Fruit fly (Drosophila melanogaster) whole organism, wandering third instar larva: ENCODE measurements around the gene Duox.
A peak's percentile ranks its signal among the peaks of the same experiment; 100 is the strongest.

Experiments
- CG32264 ChIP-seq: fragments of 200-800 bp; sonication (Bioruptor generic); optimal IDR thresholded peaks from 2 replicates; lab custom pipeline; 2016; ENCODE audit warnings: missing biosample characterization, missing genetic modification characterization
- CG9705 ChIP-seq: fragments of 200-800 bp; sonication (Bioruptor generic); optimal IDR thresholded peaks from 2 replicates; lab custom pipeline; 2018; ENCODE audit warnings: missing biosample characterization, mild to moderate bottlenecking, missing genetic modification characterization
- CrebA ChIP-seq: fragments of 200-800 bp; sonication (Bioruptor generic); optimal IDR thresholded peaks from 2 replicates; lab custom pipeline; 2016; ENCODE audit warnings: missing biosample characterization, mild to moderate bottlenecking, missing genetic modification characterization, borderline replicate concordance
- Dfd ChIP-seq: fragments of >200 bp; optimal IDR thresholded peaks from 2 replicates; lab custom pipeline; 2017; ENCODE audit warnings: missing biosample characterization, missing genetic modification characterization
- Dif ChIP-seq: fragments of 200-275, 200-300 bp; sonication (Bioruptor generic); optimal IDR thresholded peaks from 2 replicates; lab custom pipeline; 2018; ENCODE audit warnings: missing biosample characterization, missing genetic modification characterization; ENCODE audit not compliant: partially characterized antibody
- HLH106 ChIP-seq: fragments of 200-800 bp; optimal IDR thresholded peaks from 3 replicates; lab custom pipeline; 2019; ENCODE audit warnings: missing biosample characterization, mild to moderate bottlenecking, missing genetic modification characterization, moderate library complexity
- Hnf4 ChIP-seq: fragments of 200-800 bp; sonication (Bioruptor generic); optimal IDR thresholded peaks from 2 replicates; lab custom pipeline; 2016; ENCODE audit warnings: missing biosample characterization, mild to moderate bottlenecking, missing genetic modification characterization
- Hr78 ChIP-seq: fragments of >200 bp; optimal IDR thresholded peaks from 2 replicates; lab custom pipeline; 2017; ENCODE audit warnings: missing biosample characterization, missing genetic modification characterization
- Hr83 ChIP-seq: fragments of 200-300 bp; sonication (Bioruptor generic); optimal IDR thresholded peaks from 2 replicates; lab custom pipeline; 2016; ENCODE audit warnings: missing biosample characterization, mild to moderate bottlenecking, missing genetic modification characterization, moderate library complexity; ENCODE audit not compliant: poor library complexity, severe bottlenecking
- Jra ChIP-seq: sonication (Bioruptor generic); optimal IDR thresholded peaks from 2 replicates; lab custom pipeline; 2016; ENCODE audit warnings: missing biosample characterization, missing genetic modification characterization
- Mio ChIP-seq: sonication (Bioruptor generic); optimal IDR thresholded peaks from 2 replicates; lab custom pipeline; 2016; ENCODE audit warnings: missing biosample characterization, missing genetic modification characterization
- Myc ChIP-seq: fragments of >200 bp; optimal IDR thresholded peaks from 2 replicates; lab custom pipeline; 2017
- N ChIP-seq: fragments of >200 bp; optimal IDR thresholded peaks from 2 replicates; lab custom pipeline; 2018; ENCODE audit warnings: missing biosample characterization, missing external identifiers, missing genetic modification characterization
- OdsH ChIP-seq: fragments of 200-800 bp; sonication (Bioruptor generic); optimal IDR thresholded peaks from 2 replicates; lab custom pipeline; 2016; ENCODE audit warnings: missing biosample characterization, mild to moderate bottlenecking, missing genetic modification characterization
- Rel ChIP-seq, 2 experiments: fragments of 200-800 bp; sonication (Bioruptor generic) in 1 of 2; optimal IDR thresholded peaks; 2 replicates in 1 of 2; 3 replicates in 1 of 2; lab custom pipeline; 2016 to 2019; ENCODE audit warnings: mild to moderate bottlenecking in 2 of 2, missing biosample characterization in 2 of 2, missing genetic modification characterization in 2 of 2, moderate library complexity in 1 of 2
- Sp1 ChIP-seq: fragments of 200-800 bp; sonication (Bioruptor generic); optimal IDR thresholded peaks from 3 replicates; lab custom pipeline; 2019; ENCODE audit warnings: missing biosample characterization, mild to moderate bottlenecking, missing genetic modification characterization, moderate library complexity
- Vsx2 ChIP-seq: fragments of 200-300, 225-300 bp; sonication (Bioruptor generic); optimal IDR thresholded peaks from 2 replicates; lab custom pipeline; 2018; ENCODE audit warnings: missing biosample characterization, missing genetic modification characterization; ENCODE audit not compliant: partially characterized antibody
- br ChIP-seq: fragments of 200-800 bp; sonication (Bioruptor generic); optimal IDR thresholded peaks from 2 replicates; lab custom pipeline; 2016; ENCODE audit warnings: missing biosample characterization, missing genetic modification characterization
- dl ChIP-seq, 2 experiments: fragments of 175-275, 200-275 bp in 1 of 2; fragments of 200-275 bp in 1 of 2; sonication (Bioruptor generic); optimal IDR thresholded peaks; lab custom pipeline; 2018; ENCODE audit warnings: mild to moderate bottlenecking in 2 of 2, missing biosample characterization in 2 of 2, missing genetic modification characterization in 2 of 2, moderate library complexity in 2 of 2; ENCODE audit not compliant: partially characterized antibody in 2 of 2, insufficient read depth in 1 of 2
- dmrt93B ChIP-seq: fragments of 200-800 bp; sonication (Bioruptor generic); optimal IDR thresholded peaks from 2 replicates; lab custom pipeline; 2018; ENCODE audit warnings: missing biosample characterization, mild to moderate bottlenecking, missing genetic modification characterization
- dsf ChIP-seq: sonication (Bioruptor generic); optimal IDR thresholded peaks from 2 replicates; lab custom pipeline; 2016; ENCODE audit warnings: missing biosample characterization, missing genetic modification characterization, borderline replicate concordance
- ey ChIP-seq: fragments of 200-800 bp; sonication (Bioruptor generic); optimal IDR thresholded peaks from 2 replicates; lab custom pipeline; 2016; ENCODE audit warnings: missing biosample characterization, missing genetic modification characterization
- foxo ChIP-seq, 2 experiments: fragments of 200-800 bp; sonication (Bioruptor generic); optimal IDR thresholded peaks; 2 replicates in 1 of 2; 3 replicates in 1 of 2; lab custom pipeline; 2016 to 2017; ENCODE audit warnings: missing biosample characterization in 2 of 2, missing genetic modification characterization in 2 of 2
- fru ChIP-seq: fragments of 200-800 bp; sonication (Bioruptor generic); optimal IDR thresholded peaks from 3 replicates; lab custom pipeline; 2016; ENCODE audit warnings: missing biosample characterization, mild to moderate bottlenecking, missing genetic modification characterization
- h ChIP-seq: fragments of 200-800 bp; sonication (Bioruptor generic); optimal IDR thresholded peaks from 3 replicates; lab custom pipeline; 2016; ENCODE audit warnings: missing biosample characterization, mild to moderate bottlenecking, missing genetic modification characterization
- jim ChIP-seq: fragments of 175-275, 200-325 bp; sonication (Bioruptor generic); optimal IDR thresholded peaks from 2 replicates; lab custom pipeline; 2016; ENCODE audit warnings: missing biosample characterization, mild to moderate bottlenecking, missing genetic modification characterization
- lola ChIP-seq: fragments of >200 bp; optimal IDR thresholded peaks from 2 replicates; lab custom pipeline; 2017; ENCODE audit warnings: missing biosample characterization, missing genetic modification characterization
- psq ChIP-seq: fragments of 200-800 bp; sonication (Bioruptor generic); optimal IDR thresholded peaks from 3 replicates; lab custom pipeline; 2017; ENCODE audit warnings: missing biosample characterization, mild to moderate bottlenecking, missing genetic modification characterization, moderate library complexity
- rgr ChIP-seq: fragments of 200-800 bp; sonication (Bioruptor generic); optimal IDR thresholded peaks from 3 replicates; lab custom pipeline; 2016; ENCODE audit warnings: missing biosample characterization, mild to moderate bottlenecking, missing genetic modification characterization
- sage ChIP-seq: fragments of 200-800 bp; sonication (Bioruptor generic); optimal IDR thresholded peaks from 2 replicates; lab custom pipeline; 2016; ENCODE audit warnings: missing biosample characterization, mild to moderate bottlenecking, missing genetic modification characterization
- sv ChIP-seq: fragments of 200-800 bp; sonication (Bioruptor generic); optimal IDR thresholded peaks from 3 replicates; lab custom pipeline; 2016; ENCODE audit warnings: missing biosample characterization, missing genetic modification characterization
- tai ChIP-seq: sonication (Bioruptor generic); optimal IDR thresholded peaks from 2 replicates; lab custom pipeline; 2016; ENCODE audit warnings: missing biosample characterization, missing genetic modification characterization

Gene Duox

DNA sequence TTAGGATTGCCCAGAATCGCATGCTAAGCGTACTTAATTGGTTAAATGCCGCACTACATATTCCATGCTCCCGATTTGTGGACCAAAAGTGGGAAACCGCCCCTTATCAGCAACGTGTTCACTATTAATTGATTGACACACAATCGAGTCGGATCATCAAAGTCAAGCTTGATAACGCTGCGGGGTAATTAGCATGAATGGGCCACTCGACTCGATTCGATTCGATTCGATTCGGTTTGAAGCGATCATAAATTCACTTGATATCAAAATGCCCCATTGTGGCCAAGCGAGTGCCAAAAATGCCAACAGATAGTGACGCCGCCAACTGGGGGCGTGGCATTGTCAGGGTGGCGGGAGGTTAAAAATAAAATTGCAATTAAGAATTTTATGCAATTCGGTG is 22.5 kb downstream of the Duox start:
- TF ChIP-seq Rel (GFP tag; optimal IDR thresholded peaks at IDR 0.05; lab: Kevin White, UChicago): no peak
- no peak for TF ChIP-seq Rel (tag; optimal IDR thresholded peaks at IDR 0.05; lab: Kevin White, UChicago)
- TF ChIP-seq psq (GFP tag; lab: Kevin White, UChicago): no peak
- no peak for TF ChIP-seq sv (GFP tag; lab: Kevin White, UChicago)
- TF ChIP-seq h: no peak
- TF ChIP-seq Mio (GFP tag; lab: Kevin White, UChicago): no peak
- no peak for TF ChIP-seq Myc (lab: Kevin White, UChicago)
- no peak for TF ChIP-seq lola (GFP tag; lab: Kevin White, UChicago)
- TF ChIP-seq br (GFP tag; lab: Kevin White, UChicago): no peak
- no peak for TF ChIP-seq Hr78 (GFP tag; lab: Kevin White, UChicago)
- no peak for TF ChIP-seq fru (GFP tag; lab: Kevin White, UChicago)
- no peak for TF ChIP-seq sage (GFP tag; lab: Kevin White, UChicago)
- no peak for TF ChIP-seq N (GFP tag; lab: Kevin White, UChicago)
- TF ChIP-seq HLH106 (tag; lab: Kevin White, UChicago): no peak
- TF ChIP-seq Dif (GFP tag; lab: Kevin White, UChicago): no peak
- TF ChIP-seq CG9705 (GFP tag; lab: Kevin White, UChicago): no peak
- TF ChIP-seq CG32264 (GFP tag; lab: Kevin White, UChicago): no peak
- TF ChIP-seq Jra (GFP tag; lab: Kevin White, UChicago): no peak
- TF ChIP-seq, all 38 proteins: peak for 0

DNA sequence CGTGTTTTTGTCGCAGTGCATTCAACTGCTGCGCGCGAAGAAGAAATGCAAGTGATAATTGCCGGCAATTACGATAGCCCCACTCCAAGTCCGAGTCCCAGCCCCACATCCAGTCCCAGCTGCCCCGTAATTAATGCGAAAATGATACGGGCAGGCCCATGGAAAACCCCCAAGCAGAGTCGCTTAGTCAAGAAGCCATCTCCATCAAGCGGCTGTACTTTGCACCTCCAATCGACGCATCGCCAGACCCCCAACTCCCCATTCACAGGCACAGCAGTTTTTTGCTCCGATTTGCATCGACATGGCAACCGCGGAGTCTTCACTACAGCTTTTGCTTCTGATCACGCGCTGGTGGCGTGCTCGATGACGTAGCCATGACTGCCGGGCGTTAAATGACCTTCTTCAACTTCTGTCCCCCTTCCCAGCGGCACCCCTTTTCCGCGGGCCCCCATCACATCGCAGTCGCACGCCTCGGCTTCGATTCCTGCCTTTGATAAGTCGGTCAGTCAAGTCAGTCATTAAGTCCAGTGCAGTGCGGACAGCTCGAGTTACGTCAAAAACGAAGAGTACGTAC is 23.8 kb downstream of the Duox start:
- TF ChIP-seq Hnf4: peak; percentile 77
- TF ChIP-seq tai (GFP tag; lab: Kevin White, UChicago): no peak
- no peak for TF ChIP-seq fru (GFP tag; lab: Kevin White, UChicago)
- TF ChIP-seq lola (GFP tag; lab: Kevin White, UChicago): no peak
- no peak for TF ChIP-seq Rel (GFP tag; optimal IDR thresholded peaks at IDR 0.05; lab: Kevin White, UChicago)
- TF ChIP-seq Rel (tag; optimal IDR thresholded peaks at IDR 0.05; lab: Kevin White, UChicago): peak; percentile 86
- TF ChIP-seq, all 38 proteins: peak for 2

DNA sequence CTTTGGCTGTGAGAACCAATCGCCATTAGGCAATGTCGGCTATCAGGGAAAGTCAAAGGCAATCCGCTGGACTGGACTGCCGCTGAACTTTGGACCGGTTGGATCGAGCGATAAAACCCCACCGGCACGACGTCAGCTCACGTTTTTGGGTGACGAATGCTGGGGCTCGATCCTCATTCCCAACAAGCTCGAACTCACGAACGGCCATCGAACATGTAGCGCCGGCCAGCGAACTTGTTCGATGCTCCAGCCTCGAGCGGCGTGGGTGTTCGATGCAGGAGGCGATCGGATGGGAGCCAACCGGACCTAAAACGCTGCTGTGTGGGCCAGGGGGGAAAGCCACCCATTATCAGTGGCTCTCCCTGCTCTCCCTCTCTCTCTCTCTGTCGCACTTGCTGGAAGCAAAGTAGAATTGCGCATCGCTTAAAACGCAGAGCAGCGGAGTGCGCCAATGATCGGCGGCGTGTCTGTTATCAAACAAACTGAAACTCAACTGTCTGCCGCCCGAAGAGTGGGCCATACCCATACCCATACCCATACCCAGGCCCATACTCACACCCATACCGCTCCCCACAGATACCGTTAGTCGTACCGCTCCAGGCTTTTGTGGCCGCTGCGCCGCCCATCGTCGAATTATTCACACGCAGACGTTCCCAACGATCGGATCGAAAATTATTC is 25.3 kb downstream of the Duox start, which contains the start of gene daw:
Gene daw (plus strand): TSS at position 628 of the 678 bp plus-strand sequence.
- TF ChIP-seq Rel (GFP tag; optimal IDR thresholded peaks at IDR 0.05; lab: Kevin White, UChicago) (peak; percentile 83), Rel (tag; optimal IDR thresholded peaks at IDR 0.05; lab: Kevin White, UChicago) (peak; percentile 90), lola (GFP tag; lab: Kevin White, UChicago) (no peak), foxo (GFP tag; optimal IDR thresholded peaks at IDR 0.05; lab: Kevin White, UChicago) (peak in 1 of 2 experiments; percentile 18), Hr78 (GFP tag; lab: Kevin White, UChicago) (no peak), dsf (GFP tag; lab: Kevin White, UChicago) (no peak), Myc (lab: Kevin White, UChicago) (no peak), h (peak; percentile 75), br (GFP tag; lab: Kevin White, UChicago) (peak; percentile 16), N (GFP tag; lab: Kevin White, UChicago) (no peak), Mio (GFP tag; lab: Kevin White, UChicago) (no peak), OdsH (GFP tag; lab: Kevin White, UChicago) (peak; percentile 15), jim (no peak), HLH106 (tag; lab: Kevin White, UChicago) (peak; percentile 3), Dif (GFP tag; lab: Kevin White, UChicago) (peak; percentile 42), ey (no peak), Dfd (GFP tag; lab: Kevin White, UChicago) (no peak), Sp1 (GFP tag; lab: Kevin White, UChicago) (peak; percentile 20), rgr (GFP tag; lab: Kevin White, UChicago) (no peak), Vsx2 (no peak), dl (GFP tag; optimal IDR thresholded peaks at IDR 0.05; lab: Kevin White, UChicago; ENCODE audit: insufficient read depth in 1 of 2, partially characterized antibody in 2 of 2) (peak; percentile 22 to 26), Jra (GFP tag; lab: Kevin White, UChicago) (peak; percentile 15), CrebA (peak; percentile 85), Hr83 (GFP tag; lab: Kevin White, UChicago) (peak; percentile 45), Hnf4 (peak; percentile 92), fru (GFP tag; lab: Kevin White, UChicago) (no peak), sv (GFP tag; lab: Kevin White, UChicago) (no peak), dmrt93B (GFP tag; lab: Kevin White, UChicago) (no peak)
